Worm (Caenorhabditis elegans): ENCODE measurements around the gene H40L08.7.

Gene H40L08.7

DNA sequence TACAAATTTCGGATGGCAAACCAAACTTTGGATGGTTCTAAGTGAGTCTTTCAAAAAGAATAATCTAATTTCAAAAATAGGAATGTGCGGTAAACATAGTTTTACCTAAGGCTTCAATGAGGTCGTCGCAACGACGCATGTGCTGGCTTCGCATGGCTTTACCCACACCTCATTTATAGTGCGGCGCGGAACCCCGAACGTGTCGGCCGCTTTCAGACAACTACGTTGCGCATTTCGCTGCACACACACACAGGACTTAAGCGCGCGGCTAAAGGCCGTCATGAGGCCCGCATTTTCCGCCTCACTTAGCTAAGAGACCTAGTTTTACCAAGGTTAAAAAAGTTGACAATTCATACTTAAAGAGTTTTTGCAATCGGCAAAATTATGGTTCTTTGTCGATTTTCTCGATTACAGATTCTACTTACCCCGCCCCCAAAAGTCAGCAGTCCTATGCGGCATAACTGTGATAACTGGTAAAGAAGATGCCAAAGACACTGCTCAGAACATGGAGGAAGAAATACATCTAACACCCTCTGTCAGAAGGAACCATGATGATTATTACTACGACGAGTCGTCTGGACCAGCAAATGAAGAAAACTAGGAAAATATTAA lies 15.3 kb upstream of the H40L08.7 start:
- TF ChIP-seq B0310.2 (tag; optimal IDR thresholded peaks at IDR 0.05), result no peak
- TF ChIP-seq hmbx-1 (tag; optimal IDR thresholded peaks at IDR 0.05), result no peak
- TF ChIP-seq tbx-37 (GFP tag; conservative IDR thresholded peaks at IDR 0.05), result no peak
- TF ChIP-seq flt-1 (GFP tag; IDR thresholded peaks at IDR 0.05), result no peak

ce11 chrX:15089123-15089522 lies 11.6 kb upstream of the H40L08.7 start, which contains the start of gene flr-4:
TSS of gene flr-4 (plus strand) at chrX:15089397.
- no peak for TF ChIP-seq ama-1 (optimal IDR thresholded peaks at IDR 0.05)
- no peak for TF ChIP-seq ceh-13 (GFP tag; optimal IDR thresholded peaks at IDR 0.05)
- TF ChIP-seq ets-7 (tag; optimal IDR thresholded peaks at IDR 0.05), result no peak
- no peak for TF ChIP-seq ceh-36 (tag; optimal IDR thresholded peaks at IDR 0.05)
- TF ChIP-seq aly-1 (tag; optimal IDR thresholded peaks at IDR 0.05), result no peak
- no peak for TF ChIP-seq tbx-11 (GFP tag; IDR thresholded peaks at IDR 0.05)
- no peak for TF ChIP-seq hmbx-1 (tag; optimal IDR thresholded peaks at IDR 0.05)
- TF ChIP-seq sea-1 (GFP tag; conservative IDR thresholded peaks at IDR 0.05), result no peak
- TF ChIP-seq pes-1 (GFP tag; IDR thresholded peaks at IDR 0.05), result no peak
- no peak for TF ChIP-seq hnd-1 (tag; optimal IDR thresholded peaks at IDR 0.05)
- no peak for TF ChIP-seq flt-1 (GFP tag; IDR thresholded peaks at IDR 0.05)
- no peak for TF ChIP-seq F13C5.2 (tag; optimal IDR thresholded peaks at IDR 0.05)
- TF ChIP-seq hmg-4 (GFP tag; optimal IDR thresholded peaks at IDR 0.05), result no peak

- TF ChIP-seq ets-7 (tag; optimal IDR thresholded peaks at IDR 0.05), result no peak
- TF ChIP-seq tbx-11 (GFP tag; IDR thresholded peaks at IDR 0.05), result no peak
- TF ChIP-seq scrt-1 (GFP tag; IDR thresholded peaks at IDR 0.05), result no peak
- no peak for TF ChIP-seq hmg-4 (GFP tag; optimal IDR thresholded peaks at IDR 0.05)
- TF ChIP-seq ceh-13 (GFP tag; optimal IDR thresholded peaks at IDR 0.05), result no peak
- TF ChIP-seq hmbx-1 (tag; optimal IDR thresholded peaks at IDR 0.05), result no peak
- TF ChIP-seq F13C5.2 (tag; optimal IDR thresholded peaks at IDR 0.05), result no peak
Observed at ce11 chrX:15087752-15088151, 10.2 kb upstream of the H40L08.7 start.

DNA sequence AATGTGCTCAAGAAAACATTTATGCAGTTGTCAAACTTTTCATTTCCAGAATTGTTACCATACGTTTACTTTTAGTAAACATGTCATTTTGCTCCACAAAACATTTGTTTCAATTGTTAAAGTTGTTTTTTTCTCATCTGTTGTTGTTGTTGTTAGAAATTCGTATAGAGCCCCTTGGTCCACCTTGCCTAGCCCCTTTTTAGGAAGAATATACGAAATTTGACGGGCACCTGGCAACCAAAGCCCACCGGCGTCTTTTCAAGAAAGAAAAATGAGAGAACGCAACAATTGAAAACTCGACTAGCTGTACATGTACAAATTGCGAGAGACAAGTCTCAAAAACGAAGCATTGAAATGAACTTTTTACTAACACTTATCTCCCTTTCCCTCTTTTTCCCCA lies 6.9 kb upstream of the H40L08.7 start, which contains the start of gene F09B12.5:
Gene F09B12.5 (plus strand): TSS at position 301 of the 400 bp plus-strand sequence.
- TF ChIP-seq tbx-11 (GFP tag; IDR thresholded peaks at IDR 0.05) (no peak), F13C5.2 (tag; optimal IDR thresholded peaks at IDR 0.05) (no peak), ama-1 (optimal IDR thresholded peaks at IDR 0.05) (no peak), tra-4 (tag; optimal IDR thresholded peaks at IDR 0.05) (no peak), hmbx-1 (tag; optimal IDR thresholded peaks at IDR 0.05) (no peak)

- TF ChIP-seq flt-1 (GFP tag; IDR thresholded peaks at IDR 0.05), result no peak
- TF ChIP-seq tbx-37 (GFP tag; conservative IDR thresholded peaks at IDR 0.05), result 0 out of 2 replicates have a peak, but pooled peaks have one; percentile 13
Observed at ce11 chrX:15083795-15084194, 6.3 kb upstream of the H40L08.7 start, which contains the start of gene H40L08.1. TSS of gene H40L08.1 (minus strand) at chrX:15084086.

DNA sequence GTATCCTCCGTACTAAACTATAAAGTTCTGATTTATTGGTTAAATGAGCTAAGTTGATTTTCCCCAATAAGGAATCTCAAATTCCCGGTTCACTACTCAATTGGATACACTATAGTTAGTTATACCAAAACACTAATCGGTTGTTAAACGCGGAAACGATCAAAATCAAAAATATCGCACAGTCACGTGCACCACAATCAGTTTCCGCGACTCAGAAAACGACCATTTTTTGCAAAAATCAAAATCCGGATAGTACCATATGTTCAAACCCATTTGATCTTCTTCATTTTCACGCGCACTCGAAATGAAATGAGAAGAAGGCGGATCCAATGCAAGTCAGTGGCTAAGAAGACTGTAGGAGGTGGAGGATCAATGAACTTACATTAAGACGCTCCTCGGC lies 3.9 kb upstream of the H40L08.7 start:
- TF ChIP-seq hnd-1 (tag; optimal IDR thresholded peaks at IDR 0.05) (no peak), ama-1 (optimal IDR thresholded peaks at IDR 0.05) (no peak)

DNA sequence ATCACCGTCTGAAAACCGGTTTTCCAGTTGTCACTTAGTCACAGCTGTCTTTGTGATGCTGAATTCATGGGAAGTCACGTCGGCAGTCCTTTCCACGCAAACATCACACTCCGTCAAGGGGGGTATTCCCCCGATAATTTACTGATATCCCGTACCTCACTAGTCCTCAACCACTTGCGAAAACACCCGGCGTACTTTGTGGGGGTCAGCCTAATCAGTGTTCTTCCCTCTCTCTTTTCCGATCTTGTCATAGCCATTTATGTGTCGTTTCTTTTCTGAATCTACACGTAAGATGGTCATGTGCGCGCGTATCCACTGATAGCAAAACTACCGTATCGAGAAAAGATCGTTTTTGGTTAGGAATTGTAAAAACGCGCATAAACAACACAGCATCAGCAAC lies 1.9 kb upstream of the H40L08.7 start:
- TF ChIP-seq hmbx-1 (tag; optimal IDR thresholded peaks at IDR 0.05) (no peak), hnd-1 (tag; optimal IDR thresholded peaks at IDR 0.05) (no peak), tbx-11 (GFP tag; IDR thresholded peaks at IDR 0.05) (no peak), ceh-36 (tag; optimal IDR thresholded peaks at IDR 0.05) (no peak), ceh-13 (GFP tag; optimal IDR thresholded peaks at IDR 0.05) (no peak), F13C5.2 (tag; optimal IDR thresholded peaks at IDR 0.05) (no peak), ets-7 (tag; optimal IDR thresholded peaks at IDR 0.05) (no peak), scrt-1 (GFP tag; IDR thresholded peaks at IDR 0.05) (no peak), sea-1 (GFP tag; conservative IDR thresholded peaks at IDR 0.05) (no peak), aly-1 (tag; optimal IDR thresholded peaks at IDR 0.05) (no peak)

DNA sequence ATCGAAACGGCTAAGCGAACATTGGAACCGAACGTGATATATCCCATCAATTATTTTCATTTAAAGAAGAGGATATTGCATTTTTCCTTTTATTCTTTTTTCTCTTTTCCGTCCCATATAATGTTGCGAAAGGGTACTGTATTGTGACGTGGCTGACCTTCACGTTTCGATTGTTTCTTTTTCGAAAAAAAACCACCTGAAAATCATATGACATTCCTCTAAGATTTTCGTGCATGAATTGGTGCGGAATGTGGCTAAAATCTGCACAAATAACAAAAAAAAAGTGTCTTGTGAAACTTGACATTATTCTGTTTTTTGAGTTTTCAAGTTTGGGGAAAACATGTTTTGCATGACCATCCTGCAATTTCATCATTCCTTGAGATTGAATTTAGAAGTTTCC lies 732 bp upstream of the H40L08.7 start:
- TF ChIP-seq hmg-4 (GFP tag; optimal IDR thresholded peaks at IDR 0.05) (no peak), B0310.2 (tag; optimal IDR thresholded peaks at IDR 0.05) (no peak), hmbx-1 (tag; optimal IDR thresholded peaks at IDR 0.05) (no peak), tbx-11 (GFP tag; IDR thresholded peaks at IDR 0.05) (no peak)

DNA sequence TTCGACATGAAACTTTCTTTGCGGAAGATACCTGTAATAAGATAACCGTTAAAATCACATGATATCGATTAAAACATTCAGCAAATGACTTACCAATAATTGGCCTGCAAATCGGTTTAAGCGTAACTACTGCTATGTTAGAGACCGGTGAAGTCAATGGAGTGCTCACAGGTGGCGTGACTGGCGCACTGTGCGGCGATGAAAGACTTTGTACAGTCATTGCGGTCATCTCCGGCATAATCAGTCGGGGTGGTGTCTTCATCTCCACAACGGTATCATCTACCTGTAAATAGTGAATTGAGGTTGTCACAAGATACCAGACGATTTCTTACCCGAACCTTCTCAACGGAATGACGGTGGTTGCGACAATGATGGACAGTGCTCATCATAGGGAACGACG lies 635 bp downstream of the H40L08.7 start:
- TF ChIP-seq pes-1 (GFP tag; IDR thresholded peaks at IDR 0.05) (no peak), hmbx-1 (tag; optimal IDR thresholded peaks at IDR 0.05) (no peak), ama-1 (optimal IDR thresholded peaks at IDR 0.05) (no peak), scrt-1 (GFP tag; IDR thresholded peaks at IDR 0.05) (no peak), sea-1 (GFP tag; conservative IDR thresholded peaks at IDR 0.05) (no peak)

Data from whole organism, early embryonic.